Worm (Caenorhabditis elegans) whole organism, L3 larva: ENCODE measurements around the gene unc-69.

Source experiments
- ama-1 ChIP-seq: fragments of 150-350 bp; optimal IDR thresholded peaks from 2 replicates; lab custom pipeline; 2018
- eor-1 ChIP-seq, 2 experiments: fragments of 150-350 bp; optimal IDR thresholded peaks; 2 replicates each; lab custom pipeline; 2014 to 2018; ENCODE audit warnings: missing biosample characterization in 2 of 2, missing genetic modification characterization in 2 of 2
- nhr-25 ChIP-seq: sonication (generic microtip); optimal IDR thresholded peaks from 2 replicates; lab custom pipeline; 2017; ENCODE audit warnings: missing biosample characterization, missing genetic modification characterization

DNA sequence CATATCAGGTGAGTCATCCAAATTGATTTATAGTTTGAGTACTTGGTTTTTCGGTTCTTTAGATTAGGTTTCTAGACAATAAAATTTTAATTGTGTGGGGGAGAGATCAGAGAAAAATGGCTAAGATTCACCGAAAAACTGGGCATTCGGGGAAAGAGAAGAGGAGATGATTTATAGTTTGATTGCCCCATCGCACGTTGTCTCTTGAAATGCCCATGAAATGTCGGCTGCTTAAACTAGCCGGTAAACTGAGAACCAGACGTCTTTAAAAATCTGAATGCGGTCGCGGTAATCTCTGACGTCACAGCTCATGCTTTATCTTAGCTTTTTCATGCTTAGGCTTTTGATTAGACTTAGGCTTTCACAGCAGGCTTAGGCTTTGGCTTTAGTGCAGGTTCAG, 21.8 kb upstream of the unc-69 start:
- TF ChIP-seq eor-1 (tag; optimal IDR thresholded peaks at IDR 0.05; lab: Kevin White, UChicago) (no peak), nhr-25 (tag; lab: Kevin White, UChicago) (no peak), ama-1 (lab: Kevin White, UChicago) (no peak)
